Fruit fly (Drosophila melanogaster) whole organism: ENCODE measurements around the gene CG43185.

Source experiments
- CG8478 ChIP-seq: fragments of >200 bp; optimal IDR thresholded peaks from 2 replicates; lab custom pipeline; 2018; ENCODE audit warnings: inconsistent platforms
- Dll ChIP-seq: fragments of >200 bp; optimal IDR thresholded peaks from 2 replicates; lab custom pipeline; 2017
- EcR ChIP-seq, 2 experiments: fragments of >200 bp; optimal IDR thresholded peaks; 2 replicates each; lab custom pipeline; 2017; ENCODE audit warnings: missing biosample characterization in 2 of 2, missing genetic modification characterization in 2 of 2, missing genetic modification reagents in 2 of 2
- pan ChIP-seq: fragments of >200 bp; optimal IDR thresholded peaks from 2 replicates; lab custom pipeline; 2017
- psq ChIP-seq: fragments of >200 bp; optimal IDR thresholded peaks from 2 replicates; lab custom pipeline; 2017
- usp ChIP-seq: fragments of >200 bp; optimal IDR thresholded peaks from 2 replicates; lab custom pipeline; 2017; ENCODE audit warnings: missing biosample characterization, missing genetic modification characterization, mixed read lengths

The CG43185 gene

dm6 chr2L:5893796-5894195 is 9.1 kb downstream of the CG43185 start, which contains the start of gene Acp26Aa:
Gene Acp26Aa, minus strand, starts transcription at chr2L:5893896.
- TF ChIP-seq psq (lab: Kevin White, UChicago): no peak
- TF ChIP-seq pan (lab: Kevin White, UChicago): no peak
- TF ChIP-seq usp (GFP tag; lab: Kevin White, UChicago): no peak
- TF ChIP-seq EcR (GFP tag; optimal IDR thresholded peaks at IDR 0.05; lab: Kevin White, UChicago): no peak
- no peak for TF ChIP-seq CG8478 (lab: Kevin White, UChicago)
- no peak for TF ChIP-seq Dll (lab: Kevin White, UChicago)

DNA sequence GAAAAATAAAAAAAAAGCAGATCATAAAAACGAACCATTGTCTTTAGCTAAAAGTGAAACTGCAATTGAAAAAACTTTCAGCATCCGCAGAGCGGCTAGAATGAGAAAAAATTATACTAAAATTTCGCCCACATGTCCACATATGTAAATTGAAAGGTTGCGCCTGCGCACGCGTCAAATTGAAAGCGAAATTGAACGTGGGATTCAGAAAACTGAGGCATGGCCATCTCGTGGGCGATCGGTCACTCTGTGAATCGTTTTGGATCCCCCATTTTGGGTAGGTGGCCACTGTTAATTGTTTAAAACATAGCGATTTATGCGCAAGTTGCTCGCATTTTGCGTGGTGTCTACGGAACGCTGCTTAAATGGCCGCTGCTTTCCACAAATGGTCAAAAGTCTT is 9.8 kb downstream of the CG43185 start:
- no peak for TF ChIP-seq pan (lab: Kevin White, UChicago)

DNA sequence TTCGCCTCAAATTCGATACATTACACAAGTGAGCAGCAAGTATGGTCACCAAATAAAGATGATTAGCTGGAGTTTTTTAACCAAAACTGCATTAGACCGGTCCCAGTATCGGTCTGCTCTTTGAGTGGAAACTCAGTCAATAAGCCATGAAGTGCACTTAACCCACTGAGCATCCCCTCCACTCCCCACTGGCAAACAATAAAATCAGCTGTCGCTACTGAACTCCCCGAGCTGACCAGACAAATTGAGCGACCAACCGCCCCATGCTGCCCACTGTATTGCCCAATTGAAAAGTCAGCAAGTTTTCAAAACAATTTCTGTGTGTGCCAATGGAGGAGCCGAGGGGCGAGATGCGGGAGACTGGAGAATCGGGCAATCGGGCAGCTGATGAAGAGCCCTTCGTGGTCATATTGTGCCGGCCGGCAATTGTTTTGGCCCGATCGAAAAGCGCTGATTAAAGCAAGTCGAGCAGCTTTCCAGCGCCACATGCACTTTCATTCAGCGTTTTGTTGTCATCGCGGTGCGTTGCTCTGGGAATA is 14.6 kb downstream of the CG43185 start:
- TF ChIP-seq pan (lab: Kevin White, UChicago): no peak
- TF ChIP-seq EcR (GFP tag; optimal IDR thresholded peaks at IDR 0.05; lab: Kevin White, UChicago): no peak
- TF ChIP-seq usp (GFP tag; lab: Kevin White, UChicago): no peak
- no peak for TF ChIP-seq psq (lab: Kevin White, UChicago)
- no peak for TF ChIP-seq Dll (lab: Kevin White, UChicago)
- no peak for TF ChIP-seq CG8478 (lab: Kevin White, UChicago)

dm6 chr2L:5901553-5901952 is 16.9 kb downstream of the CG43185 start:
- no peak for TF ChIP-seq CG8478 (lab: Kevin White, UChicago)
- no peak for TF ChIP-seq psq (lab: Kevin White, UChicago)
- no peak for TF ChIP-seq usp (GFP tag; lab: Kevin White, UChicago)
- no peak for TF ChIP-seq pan (lab: Kevin White, UChicago)
- TF ChIP-seq EcR (GFP tag; optimal IDR thresholded peaks at IDR 0.05; lab: Kevin White, UChicago): no peak
- TF ChIP-seq Dll (lab: Kevin White, UChicago): no peak

DNA sequence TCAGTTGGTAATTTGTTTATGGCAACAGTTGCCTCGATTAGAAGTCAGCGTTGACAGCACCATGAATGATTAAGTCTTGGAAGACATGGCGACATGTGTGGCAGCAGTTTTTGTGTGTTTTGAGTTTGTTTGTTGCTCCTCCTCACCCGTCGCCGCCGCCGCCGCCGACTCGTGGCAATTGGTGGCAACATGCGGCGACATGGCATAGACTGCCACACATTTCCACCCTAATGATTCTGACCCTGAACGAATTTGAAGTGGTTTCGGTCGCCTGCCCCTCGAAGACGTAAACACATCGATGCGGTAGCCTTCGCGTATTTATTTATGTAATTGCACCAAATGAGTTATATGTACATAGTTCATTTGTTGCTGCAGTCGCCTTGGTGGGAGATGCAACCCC is 18.2 kb downstream of the CG43185 start:
- no peak for TF ChIP-seq usp (GFP tag; lab: Kevin White, UChicago)
- TF ChIP-seq Dll (lab: Kevin White, UChicago): no peak
- TF ChIP-seq pan (lab: Kevin White, UChicago): no peak
- no peak for TF ChIP-seq CG8478 (lab: Kevin White, UChicago)
- no peak for TF ChIP-seq psq (lab: Kevin White, UChicago)
- TF ChIP-seq EcR (GFP tag; optimal IDR thresholded peaks at IDR 0.05; lab: Kevin White, UChicago): no peak

DNA sequence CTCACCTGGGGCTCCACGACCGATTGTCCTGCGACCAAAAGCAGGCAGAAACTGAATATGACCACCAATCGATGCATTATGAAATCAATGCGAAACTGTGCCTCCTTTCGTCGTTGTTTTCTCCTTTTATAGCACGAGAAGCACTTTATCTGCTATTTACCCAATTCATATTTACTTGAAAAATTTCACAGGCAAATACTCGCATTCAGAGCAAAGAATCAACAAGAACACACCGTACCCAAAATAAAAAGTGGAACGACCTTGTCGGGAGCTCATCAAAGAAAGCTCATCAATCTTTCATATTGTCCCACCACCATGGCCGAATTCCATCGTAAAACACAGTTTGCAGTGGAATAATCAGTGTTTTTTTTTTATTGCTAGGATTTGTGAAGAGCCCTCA is 19.9 kb downstream of the CG43185 start, which contains the start of gene CG9021:
Gene CG9021 (minus strand): TSS at position 105 of the 400 bp plus-strand sequence.
- TF ChIP-seq usp (GFP tag; lab: Kevin White, UChicago): no peak
- TF ChIP-seq EcR (GFP tag; optimal IDR thresholded peaks at IDR 0.05; lab: Kevin White, UChicago): no peak
- TF ChIP-seq psq (lab: Kevin White, UChicago): no peak
- no peak for TF ChIP-seq pan (lab: Kevin White, UChicago)
- TF ChIP-seq CG8478 (lab: Kevin White, UChicago): no peak
- no peak for TF ChIP-seq Dll (lab: Kevin White, UChicago)

- TF ChIP-seq pan (lab: Kevin White, UChicago) (no peak), Dll (lab: Kevin White, UChicago) (peak; percentile 76), psq (lab: Kevin White, UChicago) (peak; percentile 42), EcR (GFP tag; optimal IDR thresholded peaks at IDR 0.05; lab: Kevin White, UChicago) (no peak), CG8478 (lab: Kevin White, UChicago) (no peak), usp (GFP tag; lab: Kevin White, UChicago) (no peak)
Measured at dm6 chr2L:5906893-5907850, 22.5 kb downstream of the CG43185 start, which contains the start of gene bchs. Gene bchs, plus strand, starts transcription at chr2L:5907169.

DNA sequence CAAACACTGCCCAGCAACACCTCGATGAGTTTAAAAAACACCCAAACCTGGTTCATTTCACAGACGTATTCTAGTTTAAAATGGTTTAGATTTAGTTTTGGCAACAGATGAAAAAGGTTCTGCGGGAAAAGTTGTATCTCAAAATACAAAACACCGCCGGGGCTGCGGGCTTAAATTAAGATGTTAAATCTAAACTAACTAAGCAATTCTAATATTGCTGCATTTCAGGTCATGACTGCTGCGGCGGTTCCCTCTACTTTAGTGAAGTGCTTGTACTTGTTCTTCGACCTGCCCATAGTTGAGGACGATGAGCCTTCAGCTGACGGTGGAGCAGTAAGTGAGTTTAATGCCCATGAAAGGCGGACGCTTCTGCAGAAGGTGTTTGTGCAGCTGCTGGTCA is 25.5 kb downstream of the CG43185 start, which contains the start of gene CG14000:
Gene CG14000 (minus strand): TSS at position 101 of the 400 bp plus-strand sequence.
- no peak for TF ChIP-seq Dll (lab: Kevin White, UChicago)
- TF ChIP-seq psq (lab: Kevin White, UChicago): no peak
- no peak for TF ChIP-seq EcR (GFP tag; optimal IDR thresholded peaks at IDR 0.05; lab: Kevin White, UChicago)
- TF ChIP-seq usp (GFP tag; lab: Kevin White, UChicago): no peak
- TF ChIP-seq CG8478 (lab: Kevin White, UChicago): no peak
- no peak for TF ChIP-seq pan (lab: Kevin White, UChicago)

DNA sequence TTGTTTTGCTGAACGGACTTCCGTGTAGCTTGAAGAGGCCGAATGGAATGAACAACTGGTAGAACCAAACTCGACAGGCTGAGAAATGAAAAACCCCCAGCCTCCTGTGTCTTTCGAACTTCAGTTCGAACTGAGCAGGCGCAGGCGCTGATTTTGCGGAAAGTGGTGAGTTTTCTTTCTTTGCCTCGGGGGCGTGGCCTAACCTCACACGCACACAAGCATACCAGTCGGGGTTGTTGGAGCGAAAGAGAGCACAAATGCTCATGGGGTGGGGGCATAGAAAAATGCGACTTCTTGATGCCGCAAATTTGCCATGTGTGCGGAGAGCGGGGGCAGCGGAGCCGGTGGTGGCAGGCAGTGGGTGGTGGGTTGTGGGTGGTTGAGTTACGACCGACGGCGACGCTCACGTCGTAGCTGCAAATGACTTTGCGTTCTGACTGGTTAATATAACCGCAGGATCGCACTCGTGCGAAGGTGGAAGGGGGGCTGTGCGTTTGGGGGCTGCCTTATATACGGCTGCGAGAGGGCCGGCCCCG is 39.0 kb downstream of the CG43185 start, which contains the start of gene CG9016:
Gene CG9016 (minus strand): TSS at position 51 of the 536 bp plus-strand sequence.
- TF ChIP-seq psq (lab: Kevin White, UChicago) (no peak), pan (lab: Kevin White, UChicago) (no peak), CG8478 (lab: Kevin White, UChicago) (no peak), usp (GFP tag; lab: Kevin White, UChicago) (no peak), Dll (lab: Kevin White, UChicago) (no peak)

DNA sequence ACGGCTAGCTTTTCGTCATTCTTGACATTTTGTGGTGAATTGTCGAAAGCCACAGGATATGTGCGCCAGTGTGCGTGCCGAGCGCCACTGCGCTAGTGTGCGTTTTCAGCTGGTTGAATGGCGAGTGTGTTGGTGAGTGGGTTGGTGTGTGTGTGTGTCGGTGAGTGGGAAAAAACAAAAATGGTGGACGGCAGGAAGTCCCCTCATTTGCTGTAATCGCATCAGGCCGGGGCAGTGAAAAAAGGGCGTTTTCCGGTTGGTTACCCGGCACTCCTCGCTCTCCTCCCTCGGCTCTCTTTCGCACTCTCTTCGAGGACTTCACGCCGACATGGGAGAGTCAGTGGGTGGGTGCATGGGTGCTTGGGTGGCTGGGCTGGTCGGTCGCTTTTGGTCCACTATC is 40.5 kb downstream of the CG43185 start:
- TF ChIP-seq psq (lab: Kevin White, UChicago) (no peak), pan (lab: Kevin White, UChicago) (no peak), Dll (lab: Kevin White, UChicago) (no peak), CG8478 (lab: Kevin White, UChicago) (no peak), usp (GFP tag; lab: Kevin White, UChicago) (no peak), EcR (GFP tag; optimal IDR thresholded peaks at IDR 0.05; lab: Kevin White, UChicago) (no peak)
